Fruit fly (Drosophila melanogaster) ovary, adult (tissue): ENCODE data around the gene Pcif1.
A peak's percentile ranks its signal among the peaks of the same experiment; 100 is the strongest.

Experiments
- CG17801 ChIP-seq: fragments of 200-800 bp; optimal IDR thresholded peaks from 2 replicates; lab custom pipeline; 2019; ENCODE audit warnings: missing biosample characterization, mild to moderate bottlenecking, missing genetic modification characterization, moderate library complexity; ENCODE audit not compliant: partially characterized antibody

Pcif1 gene

dm6 chr3L:20785742-20786427 lies at the start of gene Pcif1:
TSS of gene Pcif1 (minus strand) at chr3L:20786197.
- TF ChIP-seq CG17801 (GFP tag; lab: Kevin White, UChicago), result peak; percentile 60

DNA sequence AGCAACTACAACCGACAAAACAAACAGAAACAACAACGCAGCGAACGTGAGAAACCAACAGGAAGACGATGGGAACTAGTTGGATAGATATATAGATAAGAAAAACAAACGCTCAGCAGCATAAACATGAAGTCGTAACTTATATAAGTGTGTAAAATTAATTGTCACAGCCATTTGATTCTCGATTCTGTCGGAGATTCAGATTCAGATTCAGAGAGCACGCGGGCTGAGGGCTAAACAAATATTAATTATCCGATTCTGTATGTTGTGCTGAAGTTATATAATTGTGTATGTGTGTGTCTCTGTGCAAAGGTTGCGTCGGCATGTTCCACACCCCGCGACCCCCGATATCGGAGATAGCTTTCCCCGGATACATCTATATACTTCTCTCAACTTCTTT lies 48.2 kb upstream of the Pcif1 start:
- TF ChIP-seq CG17801 (GFP tag; lab: Kevin White, UChicago), result no peak

dm6 chr3L:20830361-20830760 lies 44.4 kb upstream of the Pcif1 start:
- no peak for TF ChIP-seq CG17801 (GFP tag; lab: Kevin White, UChicago)

DNA sequence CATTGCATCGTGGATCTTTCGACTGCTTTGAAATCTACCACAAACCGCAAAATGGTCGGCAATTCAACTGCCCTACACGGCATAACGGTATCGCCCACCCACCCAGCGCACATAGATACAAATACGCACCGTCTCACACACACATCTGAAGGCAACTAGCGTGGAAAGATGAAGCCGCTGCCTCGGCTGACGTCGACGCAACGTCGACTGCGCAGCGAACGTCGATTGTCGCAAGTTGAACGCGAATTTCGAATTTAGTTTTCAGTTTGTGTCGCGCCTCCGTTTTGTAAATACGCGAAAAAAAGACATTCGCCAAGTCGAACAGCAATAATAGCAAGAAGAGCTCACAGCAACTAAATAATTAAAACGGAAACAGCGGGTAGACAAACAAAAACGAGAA lies 42.0 kb upstream of the Pcif1 start:
- no peak for TF ChIP-seq CG17801 (GFP tag; lab: Kevin White, UChicago)

- no peak for TF ChIP-seq CG17801 (GFP tag; lab: Kevin White, UChicago)
Observed at dm6 chr3L:20826950-20827910, 41.2 kb upstream of the Pcif1 start.

DNA sequence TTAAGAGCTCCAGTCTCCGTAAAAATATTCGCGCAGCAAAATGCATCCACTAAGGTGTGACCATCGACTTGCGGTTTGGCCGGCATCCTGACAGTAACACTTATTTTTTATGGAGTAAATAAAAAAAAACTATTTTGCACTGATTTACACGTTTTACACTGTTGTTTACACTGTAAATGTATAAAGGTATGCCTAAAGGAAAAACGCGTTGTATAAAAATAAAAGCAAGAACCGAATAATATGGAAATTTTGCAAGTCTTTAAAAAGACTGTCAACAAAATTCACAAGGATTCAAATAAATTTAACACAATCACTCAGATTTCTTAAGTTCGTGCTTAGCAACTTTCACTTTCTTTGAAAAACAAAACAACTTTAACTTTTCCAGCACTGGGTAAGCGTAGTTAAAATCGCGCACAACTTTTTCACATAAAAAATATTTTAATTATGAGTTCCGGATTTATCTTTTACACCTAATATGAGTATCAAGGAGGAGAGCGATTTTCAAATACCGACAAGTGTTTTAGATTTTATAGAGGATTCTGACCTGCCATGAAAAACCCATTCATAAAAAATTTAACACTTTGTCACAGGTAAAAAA lies 37.3 kb upstream of the Pcif1 start:
- TF ChIP-seq CG17801 (GFP tag; lab: Kevin White, UChicago), result no peak

dm6 chr3L:20817927-20818326 lies 31.9 kb upstream of the Pcif1 start, which contains the start of gene Mst77F:
TSS of gene Mst77F (minus strand) at chr3L:20818027.
- TF ChIP-seq CG17801 (GFP tag; lab: Kevin White, UChicago), result no peak

- peak; percentile 67 for TF ChIP-seq CG17801 (GFP tag; lab: Kevin White, UChicago)
Observed at dm6 chr3L:20815666-20816375, 29.8 kb upstream of the Pcif1 start, which contains the start of the genes CG3618 and Pka-R1. TSS of gene CG3618 (minus strand) at chr3L:20816075. TSS of gene Pka-R1 (plus strand) at chr3L:20816118.

dm6 chr3L:20809088-20809999 lies 23.3 kb upstream of the Pcif1 start, which contains the start of the genes CG3634 and HIPP1:
TSS of gene CG3634 (minus strand) at chr3L:20809272.
TSS of gene HIPP1 (plus strand) at chr3L:20809669.
- TF ChIP-seq CG17801 (GFP tag; lab: Kevin White, UChicago), result no peak

dm6 chr3L:20800208-20800607 lies 14.2 kb upstream of the Pcif1 start, which contains the start of gene Spc105R:
TSS of gene Spc105R (plus strand) at chr3L:20800410.
- TF ChIP-seq CG17801 (GFP tag; lab: Kevin White, UChicago), result no peak

dm6 chr3L:20798325-20798846 lies 12.4 kb upstream of the Pcif1 start, which contains the start of the genes CG3698 and tzn:
TSS of gene CG3698 (minus strand) at chr3L:20798375.
TSS of gene tzn (plus strand) at chr3L:20798645.
- peak; percentile 80 for TF ChIP-seq CG17801 (GFP tag; lab: Kevin White, UChicago)

DNA sequence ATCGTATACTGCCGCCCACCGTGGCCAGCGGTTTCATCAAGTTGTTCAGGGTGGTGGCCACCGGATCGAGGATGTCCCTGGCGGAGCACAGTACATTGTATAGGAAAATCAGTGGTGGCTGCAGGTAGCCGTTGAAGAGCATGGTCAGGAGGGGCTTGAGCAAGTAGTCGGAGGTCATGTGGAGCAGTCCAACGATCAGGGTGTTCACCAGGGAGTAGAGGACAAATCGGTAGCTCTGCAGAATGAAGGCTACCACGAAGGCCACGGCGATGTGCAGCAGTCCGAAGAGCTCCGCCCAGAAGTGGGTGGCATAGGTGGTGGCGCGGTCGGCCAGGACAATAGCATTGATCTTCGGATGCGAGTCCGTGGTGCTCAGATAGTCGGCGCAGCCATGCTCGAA lies 11.4 kb upstream of the Pcif1 start:
- TF ChIP-seq CG17801 (GFP tag; lab: Kevin White, UChicago), result no peak

- TF ChIP-seq CG17801 (GFP tag; lab: Kevin White, UChicago), result no peak
Observed at dm6 chr3L:20796757-20797156, 10.8 kb upstream of the Pcif1 start.
